Worm (Caenorhabditis elegans) whole organism, L1 larva: Measurements from ENCODE around the gene mlt-8.

Source experiments
- C04F5.9 ChIP-seq: sonication (generic microtip); optimal IDR thresholded peaks from 2 replicates; lab custom pipeline; 2016; ENCODE audit warnings: missing genetic modification characterization, missing compliant biosample characterization
- F16B12.6 ChIP-seq: fragments of 150-350 bp; optimal IDR thresholded peaks from 2 replicates; lab custom pipeline; 2014; ENCODE audit warnings: missing biosample characterization, missing genetic modification characterization
- Y116A8C.19 ChIP-seq: sonication (generic microtip); optimal IDR thresholded peaks from 2 replicates; lab custom pipeline; 2016; ENCODE audit warnings: missing compliant biosample characterization, missing genetic modification characterization, borderline replicate concordance
- aha-1 ChIP-seq: fragments of 150-350 bp; optimal IDR thresholded peaks from 2 replicates; lab custom pipeline; 2014; ENCODE audit warnings: missing biosample characterization, missing genetic modification characterization
- aly-2 ChIP-seq: fragments of 150-350 bp; optimal IDR thresholded peaks from 2 replicates; lab custom pipeline; 2014; ENCODE audit warnings: missing biosample characterization, missing genetic modification characterization
- blmp-1 ChIP-seq: fragments of 150-350 bp; optimal IDR thresholded peaks from 2 replicates; lab custom pipeline; 2014; ENCODE audit warnings: missing biosample characterization, missing genetic modification characterization
- ceh-63 ChIP-seq: fragments of 200-800 bp; sonication (Bioruptor generic); optimal IDR thresholded peaks from 2 replicates; lab custom pipeline; 2018; ENCODE audit warnings: mild to moderate bottlenecking, missing genetic modification characterization, missing compliant biosample characterization
- ceh-82 ChIP-seq, 3 experiments: fragments of 150-350 bp in 1 of 3; sonication (generic microtip) in 2 of 3; optimal IDR thresholded peaks; 2 replicates each; lab custom pipeline; 2014 to 2017; ENCODE audit warnings: missing biosample characterization in 3 of 3, missing genetic modification characterization in 3 of 3
- dpl-1 ChIP-seq, 3 experiments: fragments of 150-350 bp in 2 of 3; sonication (generic microtip) in 1 of 3; optimal IDR thresholded peaks; 2 replicates each; lab custom pipeline; 2014 to 2017; ENCODE audit warnings: missing biosample characterization in 3 of 3, missing genetic modification characterization in 3 of 3, missing genetic modification reagents in 3 of 3
- dsc-1 ChIP-seq: sonication (generic microtip); optimal IDR thresholded peaks from 2 replicates; lab custom pipeline; 2016; ENCODE audit warnings: mild to moderate bottlenecking, missing genetic modification characterization, missing compliant biosample characterization
- efl-1 ChIP-seq, 4 experiments: fragments of 150-350 bp; optimal IDR thresholded peaks in 3 of 4; peaks in 1 of 4; 1 replicate in 1 of 4; 2 replicates in 3 of 4; lab custom pipeline; 2014; ENCODE audit warnings: missing biosample characterization in 2 of 4, missing genetic modification characterization in 2 of 4, missing genetic modification reagents in 2 of 4
- elt-3 ChIP-seq, 6 experiments: fragments of 150-350 bp in 1 of 6; sonication (generic microtip); optimal IDR thresholded peaks; 2 replicates each; lab custom pipeline; 2017 to 2018; ENCODE audit warnings: missing biosample characterization in 6 of 6, missing genetic modification characterization in 6 of 6, inconsistent platforms in 1 of 6
- fkh-10 ChIP-seq: sonication (generic microtip); optimal IDR thresholded peaks from 2 replicates; lab custom pipeline; 2017; ENCODE audit warnings: missing biosample characterization, missing genetic modification reagents, missing genetic modification characterization
- fkh-8 ChIP-seq: sonication (generic microtip); optimal IDR thresholded peaks from 2 replicates; lab custom pipeline; 2016; ENCODE audit warnings: mild to moderate bottlenecking, missing genetic modification characterization, missing compliant biosample characterization
- fos-1 ChIP-seq: fragments of 150-350 bp; optimal IDR thresholded peaks from 2 replicates; lab custom pipeline; 2014; ENCODE audit warnings: missing biosample characterization, missing genetic modification characterization
- hlh-17 ChIP-seq: fragments of 200-800 bp; sonication (Bioruptor generic); optimal IDR thresholded peaks from 2 replicates; lab custom pipeline; 2018; ENCODE audit warnings: missing genetic modification characterization, mild to moderate bottlenecking, missing compliant biosample characterization, moderate library complexity, borderline replicate concordance
- lin-13 ChIP-seq: fragments of 150-350 bp; optimal IDR thresholded peaks from 2 replicates; lab custom pipeline; 2014; ENCODE audit warnings: missing biosample characterization, missing genetic modification reagents, missing genetic modification characterization
- lin-15B ChIP-seq: fragments of 150-350 bp; sonication (generic microtip); optimal IDR thresholded peaks from 3 replicates; lab custom pipeline; 2014; ENCODE audit warnings: missing biosample characterization, missing genetic modification characterization
- lin-35 ChIP-seq, 2 experiments: fragments of 150-350 bp; optimal IDR thresholded peaks; 2 replicates each; lab custom pipeline; 2014; ENCODE audit warnings: missing biosample characterization in 2 of 2, missing genetic modification characterization in 2 of 2, missing genetic modification reagents in 2 of 2
- mep-1 ChIP-seq: fragments of 150-350 bp; optimal IDR thresholded peaks from 2 replicates; lab custom pipeline; 2014; ENCODE audit warnings: missing biosample characterization, missing genetic modification characterization
- nhr-19 ChIP-seq: fragments of 200-800 bp; sonication (Bioruptor generic); conservative IDR thresholded peaks from 2 replicates; pipeline ENCODE4 v1.3.6; 2022; ENCODE audit warnings: missing genetic modification characterization, missing compliant biosample characterization
- nhr-20 ChIP-seq: sonication (generic microtip); optimal IDR thresholded peaks from 2 replicates; lab custom pipeline; 2016; ENCODE audit warnings: mild to moderate bottlenecking, missing genetic modification characterization, missing compliant biosample characterization
- nhr-47 ChIP-seq: sonication (generic microtip); optimal IDR thresholded peaks from 2 replicates; lab custom pipeline; 2016; ENCODE audit warnings: mild to moderate bottlenecking, missing genetic modification characterization, moderate library complexity, missing compliant biosample characterization
- nhr-71 ChIP-seq: sonication (generic microtip); optimal IDR thresholded peaks from 2 replicates; lab custom pipeline; 2016; ENCODE audit warnings: mild to moderate bottlenecking, missing genetic modification characterization, moderate library complexity, missing compliant biosample characterization
- nhr-76 ChIP-seq: sonication (generic microtip); optimal IDR thresholded peaks from 2 replicates; lab custom pipeline; 2017; ENCODE audit warnings: missing biosample characterization, missing genetic modification characterization
- nhr-85 ChIP-seq: sonication (generic microtip); peaks from one replicate; lab custom pipeline; 2016; ENCODE audit warnings: missing genetic modification characterization, inconsistent platforms, missing compliant biosample characterization
- pax-3 ChIP-seq: fragments of 200-800 bp; sonication (Bioruptor generic); optimal IDR thresholded peaks from 2 replicates; lab custom pipeline; 2018; ENCODE audit warnings: mild to moderate bottlenecking, missing genetic modification characterization, moderate library complexity, missing compliant biosample characterization
- rnt-1 ChIP-seq: sonication (generic microtip); optimal IDR thresholded peaks from 2 replicates; lab custom pipeline; 2016; ENCODE audit warnings: mild to moderate bottlenecking, missing genetic modification characterization, moderate library complexity, missing compliant biosample characterization
- snu-23 ChIP-seq: sonication (generic microtip); optimal IDR thresholded peaks from 2 replicates; lab custom pipeline; 2016; ENCODE audit warnings: missing genetic modification characterization, missing compliant biosample characterization
- sptf-1 ChIP-seq: fragments of 150-350 bp; optimal IDR thresholded peaks from 2 replicates; lab custom pipeline; 2014; ENCODE audit warnings: missing biosample characterization, missing genetic modification characterization
- unc-30 ChIP-seq: sonication (generic microtip); optimal IDR thresholded peaks from 2 replicates; lab custom pipeline; 2017; ENCODE audit warnings: missing biosample characterization, missing genetic modification characterization
- unc-86 ChIP-seq: sonication (generic microtip); optimal IDR thresholded peaks from 2 replicates; lab custom pipeline; 2016; ENCODE audit warnings: missing genetic modification characterization, missing compliant biosample characterization
- unc-98 ChIP-seq: fragments of 200-800 bp; sonication (Bioruptor generic); IDR thresholded peaks from 2 replicates; pipeline ENCODE4 v1.3.6; 2022; ENCODE audit warnings: missing genetic modification characterization, missing compliant biosample characterization

The mlt-8 gene

ce11 chrII:584321-584848 is 12.5 kb upstream of the mlt-8 start, which contains the start of the genes W08F4.12 and W08F4.13:
TSS of gene W08F4.12 (minus strand) at chrII:584421.
TSS of gene W08F4.13 (plus strand) at chrII:584798.
- TF ChIP-seq C04F5.9 (tag; lab: Kevin White, UChicago), result no peak
- no peak for TF ChIP-seq hlh-17 (GFP tag; lab: Kevin White, UChicago)
- no peak for TF ChIP-seq blmp-1 (tag; lab: Kevin White, UChicago)
- no peak for TF ChIP-seq sptf-1 (tag; lab: Kevin White, UChicago)
- TF ChIP-seq unc-86 (tag; lab: Kevin White, UChicago), result no peak

- TF ChIP-seq fkh-8, result no peak
- TF ChIP-seq F16B12.6, result no peak
- no peak for TF ChIP-seq elt-3 (tag; optimal IDR thresholded peaks at IDR 0.05; lab: Kevin White, UChicago)
- TF ChIP-seq pax-3 (tag; lab: Kevin White, UChicago), result no peak
- TF ChIP-seq aha-1 (tag; lab: Kevin White, UChicago), result no peak
- TF ChIP-seq fkh-10 (GFP tag; lab: Kevin White, UChicago), result no peak
- TF ChIP-seq nhr-76 (tag; lab: Kevin White, UChicago), result no peak
- no peak for TF ChIP-seq nhr-19 (GFP tag; lab: Robert Waterston, UW)
- TF ChIP-seq blmp-1 (tag; lab: Kevin White, UChicago), result no peak
- no peak for TF ChIP-seq nhr-71
- TF ChIP-seq Y116A8C.19 (tag; lab: Kevin White, UChicago), result no peak
- no peak for TF ChIP-seq efl-1 (optimal IDR thresholded peaks at IDR 0.05; lab: Kevin White, UChicago)
- no peak for TF ChIP-seq efl-1 (GFP tag; optimal IDR thresholded peaks at IDR 0.05 in 1 of 2; lab: Kevin White, UChicago)
These were observed 10.7 kb upstream of the mlt-8 start, which contains the start of gene fbxb-14 for ce11 chrII:582649-583048. TSS of gene fbxb-14 (minus strand) at chrII:582749.

ce11 chrII:581983-582382 is 10.1 kb upstream of the mlt-8 start:
- TF ChIP-seq snu-23, result no peak
- no peak for TF ChIP-seq nhr-47 (tag; lab: Kevin White, UChicago)
- no peak for TF ChIP-seq unc-98 (GFP tag; lab: Robert Waterston, UW)
- no peak for TF ChIP-seq aha-1 (tag; lab: Kevin White, UChicago)
- no peak for TF ChIP-seq lin-13 (GFP tag; lab: Kevin White, UChicago)
- no peak for TF ChIP-seq lin-15B
- TF ChIP-seq aly-2 (tag; lab: Kevin White, UChicago), result no peak
- no peak for TF ChIP-seq nhr-85 (tag; lab: Kevin White, UChicago)

DNA sequence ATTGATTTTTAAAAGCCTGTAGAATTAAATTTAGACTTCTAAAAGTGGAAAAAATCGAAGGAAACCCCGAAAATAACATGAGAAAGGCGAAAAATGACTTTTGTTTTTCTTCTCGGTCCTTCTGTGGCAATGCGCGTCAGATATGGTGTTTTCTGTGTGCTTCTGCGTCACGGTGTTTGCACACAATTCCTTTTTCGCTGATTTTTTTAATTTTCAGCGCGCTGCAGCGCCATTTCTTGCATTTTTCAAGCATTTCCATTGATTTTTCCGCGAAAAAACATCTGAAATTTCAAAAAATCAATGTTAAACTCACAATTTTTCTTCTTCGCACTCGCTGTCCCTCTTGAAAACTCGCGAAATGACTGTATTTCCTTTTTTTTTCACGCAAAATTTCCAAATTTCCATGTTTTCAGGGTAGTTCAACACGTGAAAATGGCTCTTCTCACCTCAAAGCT is 8.3 kb upstream of the mlt-8 start, which contains the start of the genes cdc-37 and W08F4.3:
cdc-37 (minus strand) TSS at position 405 of the 455 bp plus-strand sequence.
W08F4.3 (plus strand) TSS at position 414 of the 455 bp plus-strand sequence.
- TF ChIP-seq fos-1 (tag; lab: Kevin White, UChicago), result peak; percentile 24
- peak; percentile 21 for TF ChIP-seq snu-23
- TF ChIP-seq rnt-1, result peak; percentile 46
- peak; percentile 48 to 67 for TF ChIP-seq efl-1 (optimal IDR thresholded peaks at IDR 0.05; lab: Kevin White, UChicago)
- peak; percentile 62 to 94 for TF ChIP-seq efl-1 (GFP tag; optimal IDR thresholded peaks at IDR 0.05 in 1 of 2; lab: Kevin White, UChicago)
- TF ChIP-seq unc-30, result no peak
- peak in 1 of 3 experiments; percentile 23 for TF ChIP-seq ceh-82 (tag; optimal IDR thresholded peaks at IDR 0.05; lab: Kevin White, UChicago)
- no peak for TF ChIP-seq ceh-63
- no peak for TF ChIP-seq nhr-20 (tag; lab: Kevin White, UChicago)
- peak in 2 of 3 experiments; percentile 44 to 50 for TF ChIP-seq dpl-1 (GFP tag; optimal IDR thresholded peaks at IDR 0.05; lab: Kevin White, UChicago)
- TF ChIP-seq F16B12.6, result peak; percentile 94
- peak; percentile 7 for TF ChIP-seq mep-1 (tag; lab: Kevin White, UChicago)
- peak; percentile 39 to 48 for TF ChIP-seq lin-35 (GFP tag; optimal IDR thresholded peaks at IDR 0.05; lab: Kevin White, UChicago)
- peak; percentile 5 for TF ChIP-seq nhr-47 (tag; lab: Kevin White, UChicago)
- peak; percentile 12 for TF ChIP-seq dsc-1 (tag; lab: Kevin White, UChicago)
- TF ChIP-seq nhr-85 (tag; lab: Kevin White, UChicago), result peak; percentile 17
- TF ChIP-seq, all 84 proteins: peak for 12
